Worm (Caenorhabditis elegans) whole organism, midembryonic: ENCODE measurements around the gene Y46H3A.4.

ENCODE experiments used
- T22C8.4 ChIP-seq: fragments of 200-800 bp; sonication (Bioruptor generic); IDR thresholded peaks from 2 replicates; pipeline ENCODE4 v1.3.6; 2022; ENCODE audit warnings: missing genetic modification characterization, missing compliant biosample characterization
- cog-1 ChIP-seq: sonication (generic microtip); optimal IDR thresholded peaks from 2 replicates; lab custom pipeline; 2016; ENCODE audit warnings: missing genetic modification characterization, missing compliant biosample characterization
- flt-1 ChIP-seq: fragments of 200-800 bp; sonication (Bioruptor generic); IDR thresholded peaks from 2 replicates; pipeline ENCODE4 v1.3.6; 2022; ENCODE audit warnings: missing genetic modification characterization, missing compliant biosample characterization
- klf-2 ChIP-seq: fragments of 200-800 bp; sonication (Bioruptor generic); conservative IDR thresholded peaks from 2 replicates; pipeline ENCODE4 v1.3.6; 2022; ENCODE audit warnings: missing genetic modification reagents, missing genetic modification characterization, missing compliant biosample characterization
- med-1 ChIP-seq: sonication (generic microtip); optimal IDR thresholded peaks from 2 replicates; lab custom pipeline; 2017; ENCODE audit warnings: missing genetic modification characterization, mild to moderate bottlenecking, missing compliant biosample characterization, antibody characterized with exemption, missing genetic modification reagents; ENCODE audit not compliant: insufficient read depth

ce11 chrV:1857840-1858239 lies 46.9 kb upstream of the Y46H3A.4 start:
- no peak for TF ChIP-seq flt-1 (GFP tag; lab: Robert Waterston, UW)
- TF ChIP-seq med-1 (GFP tag; lab: Kevin White, UChicago) = no peak
- TF ChIP-seq cog-1 (tag; lab: Kevin White, UChicago) = no peak
- no peak for TF ChIP-seq T22C8.4 (GFP tag; lab: Robert Waterston, UW)
- TF ChIP-seq klf-2 (GFP tag; lab: Robert Waterston, UW) = no peak
